Worm (Caenorhabditis elegans): ENCODE data around the gene golg-4.

Gene golg-4

DNA sequence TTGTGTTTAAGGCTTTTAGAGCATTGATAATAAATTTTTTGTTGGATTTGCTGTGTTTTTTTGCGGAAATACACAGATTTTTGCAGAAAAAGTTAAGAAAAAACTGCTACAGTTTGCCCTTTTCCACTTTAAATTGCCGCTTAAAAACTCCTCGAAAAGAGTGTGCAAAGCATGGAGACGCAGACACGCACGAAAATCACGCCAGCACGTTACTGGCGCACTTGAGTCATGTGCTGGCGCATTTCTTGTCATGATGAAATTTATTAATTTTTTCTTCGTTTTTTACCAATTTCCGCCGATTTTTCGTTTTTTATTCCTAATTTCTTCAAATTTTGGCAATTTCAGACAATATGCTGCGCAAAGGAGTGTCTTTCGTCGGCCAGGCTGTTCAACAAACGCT lies 54.7 kb downstream of the golg-4 start, which contains the start of gene C34C12.8 (continued):
- no peak for TF ChIP-seq snpc-4 (tag; optimal IDR thresholded peaks at IDR 0.05)
- TF ChIP-seq vab-7 (GFP tag; IDR thresholded peaks at IDR 0.05): peak; percentile 45; the same call in 1 of the 2 replicates
- peak; percentile 94 for TF ChIP-seq nhr-6 (tag; optimal IDR thresholded peaks at IDR 0.05)
- TF ChIP-seq D1046.2 (GFP tag; IDR thresholded peaks at IDR 0.05): peak; percentile 82; the same call in 1 of the 2 replicates
- peak in 1 of 2 experiments; percentile 42 for TF ChIP-seq ZK546.5 (tag; optimal IDR thresholded peaks at IDR 0.05)
- TF ChIP-seq ceh-62 (tag; optimal IDR thresholded peaks at IDR 0.05): no peak
- peak; percentile 64 for TF ChIP-seq snpc-1.2 (GFP tag; IDR thresholded peaks at IDR 0.05)
- TF ChIP-seq madf-5 (GFP tag; IDR thresholded peaks at IDR 0.05): no peak
- no peak for TF ChIP-seq ceh-44 (GFP tag; IDR thresholded peaks at IDR 0.05)
- TF ChIP-seq aha-1 (tag): peak; percentile 97
- peak; percentile 83 for TF ChIP-seq spr-3 (GFP tag; optimal IDR thresholded peaks at IDR 0.05)
- TF ChIP-seq saeg-2 (GFP tag; IDR thresholded peaks at IDR 0.05): peak; percentile 88
- TF ChIP-seq nhr-77 (tag; optimal IDR thresholded peaks at IDR 0.05): peak; percentile 84
- TF ChIP-seq lin-39 (tag; optimal IDR thresholded peaks at IDR 0.05): no peak
- peak; percentile 98 for TF ChIP-seq lin-38 (GFP tag; IDR thresholded peaks at IDR 0.05)
- peak; percentile 81 for TF ChIP-seq nhr-48 (tag; optimal IDR thresholded peaks at IDR 0.05)
- TF ChIP-seq daf-8 (GFP tag; IDR thresholded peaks at IDR 0.05): no peak
- no peak for TF ChIP-seq sdz-12 (GFP tag; optimal IDR thresholded peaks at IDR 0.05)
- TF ChIP-seq lim-7 (GFP tag; IDR thresholded peaks at IDR 0.05): no peak
- no peak for TF ChIP-seq ceh-28 (tag; optimal IDR thresholded peaks at IDR 0.05)
- peak; percentile 89 for TF ChIP-seq php-3 (GFP tag; IDR thresholded peaks at IDR 0.05)
- no peak for TF ChIP-seq set-16 (GFP tag; IDR thresholded peaks at IDR 0.05)
- peak; percentile 97 for TF ChIP-seq dpl-1 (GFP tag; optimal IDR thresholded peaks at IDR 0.05)
- peak; percentile 78 for TF ChIP-seq nhr-28 (tag; optimal IDR thresholded peaks at IDR 0.05)
- peak; percentile 88 for TF ChIP-seq F49E8.2 (tag; optimal IDR thresholded peaks at IDR 0.05; ENCODE audit: borderline replicate concordance)
- TF ChIP-seq daf-16 (GFP tag; optimal IDR thresholded peaks at IDR 0.05): peak in 1 of 2 experiments; percentile 82
- TF ChIP-seq daf-16 (tag; optimal IDR thresholded peaks at IDR 0.05): peak; percentile 35
- TF ChIP-seq zfp-3 (GFP tag; conservative IDR thresholded peaks at IDR 0.05): peak; percentile 93

DNA sequence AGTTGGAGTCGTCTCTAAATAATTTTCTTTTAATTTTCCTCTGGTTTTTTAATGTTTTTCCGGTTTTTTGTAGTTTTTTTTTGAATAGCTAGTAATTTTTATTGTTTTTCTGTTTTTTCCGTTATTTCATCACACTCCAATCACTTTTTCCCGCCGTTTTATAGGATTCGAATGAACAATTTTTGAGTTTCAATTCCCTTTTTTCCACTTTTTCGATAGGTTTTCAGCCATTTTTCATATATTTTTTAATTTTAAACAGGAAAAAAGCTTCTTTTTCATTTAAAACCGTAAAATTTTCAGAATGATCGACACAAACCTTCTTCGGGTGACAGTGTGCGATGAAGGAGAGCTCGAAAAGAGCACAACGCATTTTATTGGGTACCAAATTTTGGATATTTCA lies 56.0 kb downstream of the golg-4 start, which contains the start of gene pph-6:
Gene pph-6, plus strand, starts transcription at position 301 of the 400 bp plus-strand sequence.
- TF ChIP-seq nhr-10 (tag; optimal IDR thresholded peaks at IDR 0.05) (no peak), aly-2 (tag; optimal IDR thresholded peaks at IDR 0.05) (no peak), ceh-20 (GFP tag; IDR thresholded peaks at IDR 0.05) (no peak), madf-9 (GFP tag; conservative IDR thresholded peaks at IDR 0.05) (no peak)

DNA sequence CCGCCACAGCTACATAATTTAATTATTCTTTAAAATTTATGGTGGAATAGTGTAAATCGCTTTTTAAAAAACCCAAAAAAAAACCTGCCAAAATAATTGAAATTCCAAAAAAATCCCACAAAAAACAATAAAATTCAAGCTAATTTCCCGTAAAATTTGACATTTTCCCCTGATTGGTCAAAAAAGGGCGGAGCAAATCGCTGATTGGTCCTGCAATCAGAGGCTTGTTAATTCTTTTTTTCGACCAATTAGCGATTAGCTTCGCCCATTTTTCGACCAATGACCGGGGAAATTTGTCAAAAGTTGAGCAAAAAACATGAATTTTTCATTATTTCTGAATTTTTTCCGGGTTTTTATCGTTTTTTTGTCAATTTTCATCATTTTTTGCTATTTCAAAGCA lies 61.6 kb downstream of the golg-4 start:
- no peak for TF ChIP-seq ceh-62 (tag; optimal IDR thresholded peaks at IDR 0.05)
- no peak for TF ChIP-seq unc-62 (GFP tag; optimal IDR thresholded peaks at IDR 0.05 in 1 of 2)
- TF ChIP-seq unc-62 (tag; optimal IDR thresholded peaks at IDR 0.05): no peak
- TF ChIP-seq ceh-32 (tag; optimal IDR thresholded peaks at IDR 0.05; ENCODE audit: poor library complexity): no peak
- TF ChIP-seq daf-16 (GFP tag; optimal IDR thresholded peaks at IDR 0.05): no peak
- no peak for TF ChIP-seq daf-16 (tag; optimal IDR thresholded peaks at IDR 0.05)

DNA sequence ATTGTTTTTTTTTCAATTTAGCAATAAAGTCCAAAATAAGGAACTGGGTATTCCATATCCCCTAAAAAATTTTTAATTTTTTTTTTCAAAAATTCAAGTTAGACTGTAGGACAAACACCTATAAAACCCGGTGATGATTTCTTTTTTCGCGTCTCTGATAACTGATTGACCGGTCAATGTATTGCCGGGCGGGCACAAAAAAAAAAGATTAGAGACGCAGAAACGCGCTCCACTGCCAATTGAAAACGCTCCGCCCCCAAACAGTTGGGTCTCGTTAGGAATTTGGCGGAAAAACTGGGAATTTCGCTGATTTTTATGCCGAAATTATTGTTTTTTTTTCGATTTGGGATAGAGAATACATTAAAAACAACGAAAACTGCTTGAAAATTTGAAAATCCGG lies 63.0 kb downstream of the golg-4 start:
- TF ChIP-seq dve-1 (tag; optimal IDR thresholded peaks at IDR 0.05; ENCODE audit: insufficient read depth): peak; percentile 5
- no peak for TF ChIP-seq nhr-11 (tag; optimal IDR thresholded peaks at IDR 0.05)
- no peak for TF ChIP-seq ztf-11 (tag; optimal IDR thresholded peaks at IDR 0.05)
- TF ChIP-seq lir-3 (tag; optimal IDR thresholded peaks at IDR 0.05): no peak
- no peak for TF ChIP-seq zfp-2 (tag; optimal IDR thresholded peaks at IDR 0.05)
- TF ChIP-seq snpc-1.2 (GFP tag; IDR thresholded peaks at IDR 0.05): no peak
- TF ChIP-seq Y5F2A.4 (GFP tag; optimal IDR thresholded peaks at IDR 0.05): no peak
- TF ChIP-seq rbr-2 (tag; optimal IDR thresholded peaks at IDR 0.05): no peak
- TF ChIP-seq F37D6.2 (tag; optimal IDR thresholded peaks at IDR 0.05): no peak
- no peak for TF ChIP-seq ama-1 (optimal IDR thresholded peaks at IDR 0.05)
- TF ChIP-seq mdt-29 (GFP tag; IDR thresholded peaks at IDR 0.05): no peak
- peak; percentile 33 for TF ChIP-seq hlh-11 (tag; optimal IDR thresholded peaks at IDR 0.05)
- TF ChIP-seq spr-1 (tag; optimal IDR thresholded peaks at IDR 0.05): no peak
- no peak for TF ChIP-seq sdz-12 (GFP tag; optimal IDR thresholded peaks at IDR 0.05)
- TF ChIP-seq mep-1 (tag; optimal IDR thresholded peaks at IDR 0.05): no peak
- no peak for TF ChIP-seq lin-13 (GFP tag; optimal IDR thresholded peaks at IDR 0.05)
- TF ChIP-seq nhr-10 (tag; optimal IDR thresholded peaks at IDR 0.05): no peak
- no peak for TF ChIP-seq ZK546.5 (tag; optimal IDR thresholded peaks at IDR 0.05)
- peak; percentile 62 for TF ChIP-seq aha-1 (tag)
- peak; percentile 36 for TF ChIP-seq nhr-28 (tag; optimal IDR thresholded peaks at IDR 0.05)
- TF ChIP-seq F49E8.2 (tag; optimal IDR thresholded peaks at IDR 0.05; ENCODE audit: borderline replicate concordance): no peak
